Worm (Caenorhabditis elegans): ENCODE results near the gene mrps-18C.

ce11 chrIII:4910956-4911355, 24.4 kb upstream of the mrps-18C start, which contains the start of gene F26F4.2:
- no peak for TF ChIP-seq cebp-1 (GFP tag; IDR thresholded peaks at IDR 0.05)
- no peak for TF ChIP-seq cebp-1 (tag; optimal IDR thresholded peaks at IDR 0.05)
- TF ChIP-seq B0336.3 (GFP tag; IDR thresholded peaks at IDR 0.05), result no peak
- TF ChIP-seq ZK185.1 (tag; optimal IDR thresholded peaks at IDR 0.05; ENCODE audit: poor library complexity, severe bottlenecking), result no peak
- no peak for TF ChIP-seq ceh-100 (GFP tag; IDR thresholded peaks at IDR 0.05)
- TF ChIP-seq pha-4 (tag; optimal IDR thresholded peaks at IDR 0.05), result no peak
- TF ChIP-seq akir-1 (GFP tag; optimal IDR thresholded peaks at IDR 0.05), result no peak
- no peak for TF ChIP-seq C06A6.2 (GFP tag; conservative IDR thresholded peaks at IDR 0.05)
- no peak for TF ChIP-seq F57A8.1 (GFP tag; optimal IDR thresholded peaks at IDR 0.05)
- TF ChIP-seq egl-44 (GFP tag; IDR thresholded peaks at IDR 0.05), result no peak
- TF ChIP-seq rcor-1 (GFP tag; IDR thresholded peaks at IDR 0.05), result no peak
- TF ChIP-seq let-607 (tag; optimal IDR thresholded peaks at IDR 0.05), result no peak

All from whole organism, young adult.